Worm (Caenorhabditis elegans): ENCODE measurements around the gene clik-2.

clik-2 gene

ce11 chrX:7689119-7689518 is at the start of gene clik-2:
Gene clik-2, minus strand, starts transcription at chrX:7689219.
- TF ChIP-seq tbx-8 (GFP tag; optimal IDR thresholded peaks at IDR 0.05) (no peak), M03D4.4 (tag; optimal IDR thresholded peaks at IDR 0.05) (no peak), nhr-2 (tag; optimal IDR thresholded peaks at IDR 0.05) (no peak), mab-5 (tag; optimal IDR thresholded peaks at IDR 0.05) (no peak), drap-1 (GFP tag; optimal IDR thresholded peaks at IDR 0.05) (no peak), mls-2 (tag; optimal IDR thresholded peaks at IDR 0.05) (no peak), elt-1 (tag; optimal IDR thresholded peaks at IDR 0.05; ENCODE audit: borderline replicate concordance, insufficient read depth) (no peak), snpc-4 (tag; optimal IDR thresholded peaks at IDR 0.05) (no peak), pha-4 (tag; optimal IDR thresholded peaks at IDR 0.05) (no peak), cnd-1 (tag; optimal IDR thresholded peaks at IDR 0.05) (no peak), ceh-83 (GFP tag; optimal IDR thresholded peaks at IDR 0.05) (no peak), elt-3 (tag; optimal IDR thresholded peaks at IDR 0.05) (no peak), ces-1 (GFP tag; optimal IDR thresholded peaks at IDR 0.05) (no peak)

ce11 chrX:7736171-7736570 is 47.2 kb upstream of the clik-2 start, which contains the start of gene set-12:
Gene set-12, minus strand, starts transcription at chrX:7736271.
- TF ChIP-seq unc-120 (tag; optimal IDR thresholded peaks at IDR 0.05; ENCODE audit: poor library complexity, severe bottlenecking) (no peak), unc-62 (GFP tag; optimal IDR thresholded peaks at IDR 0.05) (no peak), mab-5 (tag; optimal IDR thresholded peaks at IDR 0.05) (no peak), ztf-11 (tag; optimal IDR thresholded peaks at IDR 0.05) (no peak), nhr-237 (tag; optimal IDR thresholded peaks at IDR 0.05) (no peak), M03D4.4 (tag; optimal IDR thresholded peaks at IDR 0.05) (no peak), tbx-8 (GFP tag; optimal IDR thresholded peaks at IDR 0.05) (no peak), ham-2 (GFP tag; optimal IDR thresholded peaks at IDR 0.05) (no peak), ceh-43 (GFP tag; optimal IDR thresholded peaks at IDR 0.05) (no peak), snpc-4 (tag; optimal IDR thresholded peaks at IDR 0.05) (no peak), elt-3 (tag; optimal IDR thresholded peaks at IDR 0.05) (no peak), nhr-12 (tag; optimal IDR thresholded peaks at IDR 0.05) (no peak), bed-3 (GFP tag; optimal IDR thresholded peaks at IDR 0.05) (no peak), nhr-76 (tag; optimal IDR thresholded peaks at IDR 0.05) (no peak), hlh-1 (tag; optimal IDR thresholded peaks at IDR 0.05) (no peak), unc-39 (tag; optimal IDR thresholded peaks at IDR 0.05) (no peak), drap-1 (GFP tag; optimal IDR thresholded peaks at IDR 0.05) (no peak), elt-1 (tag; optimal IDR thresholded peaks at IDR 0.05; ENCODE audit: borderline replicate concordance, insufficient read depth) (no peak), cnd-1 (tag; optimal IDR thresholded peaks at IDR 0.05) (no peak), lin-13 (tag; optimal IDR thresholded peaks at IDR 0.05) (no peak)

ce11 chrX:7733571-7733970 is 44.6 kb upstream of the clik-2 start:
- TF ChIP-seq blmp-1 (tag; optimal IDR thresholded peaks at IDR 0.05) (no peak), sem-2 (GFP tag; optimal IDR thresholded peaks at IDR 0.05) (no peak), hlh-1 (tag; optimal IDR thresholded peaks at IDR 0.05) (no peak), bed-3 (GFP tag; optimal IDR thresholded peaks at IDR 0.05) (no peak), M03D4.4 (tag; optimal IDR thresholded peaks at IDR 0.05) (no peak), unc-120 (tag; optimal IDR thresholded peaks at IDR 0.05; ENCODE audit: poor library complexity, severe bottlenecking) (no peak), snpc-4 (tag; optimal IDR thresholded peaks at IDR 0.05) (no peak), lin-32 (GFP tag; optimal IDR thresholded peaks at IDR 0.05) (no peak), flh-1 (GFP tag; optimal IDR thresholded peaks at IDR 0.05) (no peak), unc-39 (tag; optimal IDR thresholded peaks at IDR 0.05) (no peak), mls-2 (tag; optimal IDR thresholded peaks at IDR 0.05) (no peak), elt-3 (tag; optimal IDR thresholded peaks at IDR 0.05) (no peak), ztf-11 (tag; optimal IDR thresholded peaks at IDR 0.05) (no peak), pha-4 (tag; optimal IDR thresholded peaks at IDR 0.05) (no peak), ces-1 (GFP tag; optimal IDR thresholded peaks at IDR 0.05) (no peak), mep-1 (tag; optimal IDR thresholded peaks at IDR 0.05) (no peak), ceh-83 (GFP tag; optimal IDR thresholded peaks at IDR 0.05) (no peak), cnd-1 (tag; optimal IDR thresholded peaks at IDR 0.05) (no peak), tbx-8 (GFP tag; optimal IDR thresholded peaks at IDR 0.05) (no peak)

ce11 chrX:7727601-7728000 is 38.6 kb upstream of the clik-2 start, which contains the start of gene vit-1:
Gene vit-1, plus strand, starts transcription at chrX:7727889.
- TF ChIP-seq nhr-28 (tag; optimal IDR thresholded peaks at IDR 0.05) (no peak), elt-3 (tag; optimal IDR thresholded peaks at IDR 0.05) (no peak), ceh-39 (tag; optimal IDR thresholded peaks at IDR 0.05) (no peak), unc-120 (tag; optimal IDR thresholded peaks at IDR 0.05; ENCODE audit: poor library complexity, severe bottlenecking) (no peak)
